Worm (Caenorhabditis elegans) whole organism, L1 larva: ENCODE measurements around the gene cyp-31A2.
A peak's percentile ranks its signal among the peaks of the same experiment; 100 is the strongest.

ENCODE experiments used
- C34B4.2 ChIP-seq: sonication (generic microtip); optimal IDR thresholded peaks from 2 replicates; lab custom pipeline; 2017; ENCODE audit warnings: mild to moderate bottlenecking, missing genetic modification characterization, missing compliant biosample characterization
- Y116A8C.19 ChIP-seq: sonication (generic microtip); optimal IDR thresholded peaks from 2 replicates; lab custom pipeline; 2016; ENCODE audit warnings: missing compliant biosample characterization, missing genetic modification characterization, borderline replicate concordance
- blmp-1 ChIP-seq: fragments of 150-350 bp; optimal IDR thresholded peaks from 2 replicates; lab custom pipeline; 2014; ENCODE audit warnings: missing biosample characterization, missing genetic modification characterization
- ceh-63 ChIP-seq: fragments of 200-800 bp; sonication (Bioruptor generic); optimal IDR thresholded peaks from 2 replicates; lab custom pipeline; 2018; ENCODE audit warnings: mild to moderate bottlenecking, missing genetic modification characterization, missing compliant biosample characterization
- ceh-82 ChIP-seq, 3 experiments: fragments of 150-350 bp in 1 of 3; sonication (generic microtip) in 2 of 3; optimal IDR thresholded peaks; 2 replicates each; lab custom pipeline; 2014 to 2017; ENCODE audit warnings: missing biosample characterization in 3 of 3, missing genetic modification characterization in 3 of 3
- ceh-88 ChIP-seq: fragments of 200-800 bp; sonication (Bioruptor generic); IDR thresholded peaks from 2 replicates; pipeline ENCODE4 v1.3.6; 2022; ENCODE audit warnings: missing genetic modification characterization, missing compliant biosample characterization
- ceh-90 ChIP-seq: sonication (generic microtip); optimal IDR thresholded peaks from 2 replicates; lab custom pipeline; 2016; ENCODE audit warnings: missing genetic modification characterization, missing compliant biosample characterization
- ces-1 ChIP-seq: fragments of 150-350 bp; optimal IDR thresholded peaks from 2 replicates; lab custom pipeline; 2014; ENCODE audit warnings: missing biosample characterization, missing genetic modification reagents, missing genetic modification characterization
- efl-1 ChIP-seq, 4 experiments: fragments of 150-350 bp; optimal IDR thresholded peaks in 3 of 4; peaks in 1 of 4; 1 replicate in 1 of 4; 2 replicates in 3 of 4; lab custom pipeline; 2014; ENCODE audit warnings: missing biosample characterization in 2 of 4, missing genetic modification characterization in 2 of 4, missing genetic modification reagents in 2 of 4
- efl-3 ChIP-seq: fragments of 200-800 bp; sonication (Bioruptor generic); optimal IDR thresholded peaks from 2 replicates; lab custom pipeline; 2018; ENCODE audit warnings: mild to moderate bottlenecking, missing genetic modification characterization, missing compliant biosample characterization
- egl-13 ChIP-seq: sonication (generic microtip); optimal IDR thresholded peaks from 2 replicates; lab custom pipeline; 2016; ENCODE audit warnings: missing genotype, missing genetic modification reagents, missing genetic modification characterization, missing compliant biosample characterization
- egl-27 ChIP-seq, 2 experiments: fragments of 150-350 bp in 1 of 2; sonication (generic microtip); optimal IDR thresholded peaks; 3 replicates each; lab custom pipeline; 2017 to 2018; ENCODE audit warnings: missing biosample characterization in 2 of 2, missing genetic modification characterization in 2 of 2, missing genetic modification reagents in 2 of 2
- elt-2 ChIP-seq: sonication (generic microtip); optimal IDR thresholded peaks from 2 replicates; lab custom pipeline; 2016; ENCODE audit warnings: missing genetic modification characterization, mild to moderate bottlenecking, inconsistent platforms, missing compliant biosample characterization, missing genetic modification reagents
- elt-3 ChIP-seq, 6 experiments: fragments of 150-350 bp in 1 of 6; sonication (generic microtip); optimal IDR thresholded peaks; 2 replicates each; lab custom pipeline; 2017 to 2018; ENCODE audit warnings: missing biosample characterization in 6 of 6, missing genetic modification characterization in 6 of 6, inconsistent platforms in 1 of 6
- fkh-4 ChIP-seq: sonication (generic microtip); optimal IDR thresholded peaks from 2 replicates; lab custom pipeline; 2016; ENCODE audit warnings: missing compliant biosample characterization, missing genetic modification characterization, borderline replicate concordance
- fkh-8 ChIP-seq: sonication (generic microtip); optimal IDR thresholded peaks from 2 replicates; lab custom pipeline; 2016; ENCODE audit warnings: mild to moderate bottlenecking, missing genetic modification characterization, missing compliant biosample characterization
- fos-1 ChIP-seq: fragments of 150-350 bp; optimal IDR thresholded peaks from 2 replicates; lab custom pipeline; 2014; ENCODE audit warnings: missing biosample characterization, missing genetic modification characterization
- hlh-17 ChIP-seq: fragments of 200-800 bp; sonication (Bioruptor generic); optimal IDR thresholded peaks from 2 replicates; lab custom pipeline; 2018; ENCODE audit warnings: missing genetic modification characterization, mild to moderate bottlenecking, missing compliant biosample characterization, moderate library complexity, borderline replicate concordance
- hlh-4 ChIP-seq: sonication (generic microtip); optimal IDR thresholded peaks from 2 replicates; lab custom pipeline; 2016; ENCODE audit warnings: mild to moderate bottlenecking, missing genetic modification characterization, missing compliant biosample characterization
- hpl-2 ChIP-seq: fragments of 150-350 bp; optimal IDR thresholded peaks from 2 replicates; lab custom pipeline; 2014; ENCODE audit warnings: missing biosample characterization, missing genetic modification reagents, missing genetic modification characterization
- jun-1 ChIP-seq: fragments of 150-350 bp; optimal IDR thresholded peaks from 2 replicates; lab custom pipeline; 2014; ENCODE audit warnings: missing biosample characterization, missing genetic modification reagents, missing genetic modification characterization
- lin-14 ChIP-seq: fragments of 200-800 bp; sonication (Bioruptor generic); optimal IDR thresholded peaks from 2 replicates; lab custom pipeline; 2018; ENCODE audit warnings: mild to moderate bottlenecking, missing genetic modification characterization, moderate library complexity, missing compliant biosample characterization
- lin-39 ChIP-seq: fragments of 150-350 bp; optimal IDR thresholded peaks from 2 replicates; lab custom pipeline; 2014; ENCODE audit warnings: missing biosample characterization, missing genetic modification reagents, missing genetic modification characterization
- lsy-2 ChIP-seq, 2 experiments: fragments of 150-350 bp; optimal IDR thresholded peaks; 2 replicates each; lab custom pipeline; 2014; ENCODE audit warnings: missing biosample characterization in 2 of 2, missing genetic modification characterization in 2 of 2
- mab-9 ChIP-seq: fragments of 200-800 bp; sonication (Bioruptor generic); IDR thresholded peaks from 2 replicates; pipeline ENCODE4 v1.3.6; 2022; ENCODE audit warnings: missing genetic modification reagents, missing genetic modification characterization, missing compliant biosample characterization
- mef-2 ChIP-seq: fragments of 150-350 bp; optimal IDR thresholded peaks from 2 replicates; lab custom pipeline; 2014; ENCODE audit warnings: missing biosample characterization, missing genetic modification characterization
- nhr-11 ChIP-seq: fragments of 150-350 bp; optimal IDR thresholded peaks from 2 replicates; lab custom pipeline; 2014; ENCODE audit warnings: missing biosample characterization, missing genetic modification characterization
- nhr-19 ChIP-seq: fragments of 200-800 bp; sonication (Bioruptor generic); conservative IDR thresholded peaks from 2 replicates; pipeline ENCODE4 v1.3.6; 2022; ENCODE audit warnings: missing genetic modification characterization, missing compliant biosample characterization
- nhr-20 ChIP-seq: sonication (generic microtip); optimal IDR thresholded peaks from 2 replicates; lab custom pipeline; 2016; ENCODE audit warnings: mild to moderate bottlenecking, missing genetic modification characterization, missing compliant biosample characterization
- nhr-47 ChIP-seq: sonication (generic microtip); optimal IDR thresholded peaks from 2 replicates; lab custom pipeline; 2016; ENCODE audit warnings: mild to moderate bottlenecking, missing genetic modification characterization, moderate library complexity, missing compliant biosample characterization
- nhr-77 ChIP-seq: fragments of 150-350 bp; optimal IDR thresholded peaks from 2 replicates; lab custom pipeline; 2014; ENCODE audit warnings: missing biosample characterization, missing genetic modification characterization
- nhr-85 ChIP-seq: sonication (generic microtip); peaks from one replicate; lab custom pipeline; 2016; ENCODE audit warnings: missing genetic modification characterization, inconsistent platforms, missing compliant biosample characterization
- nhr-90 ChIP-seq: sonication (generic microtip); optimal IDR thresholded peaks from 2 replicates; lab custom pipeline; 2016; ENCODE audit warnings: mild to moderate bottlenecking, missing genetic modification characterization, missing compliant biosample characterization; ENCODE audit not compliant: poor library complexity
- pag-3 ChIP-seq: sonication (generic microtip); optimal IDR thresholded peaks from 2 replicates; lab custom pipeline; 2017; ENCODE audit warnings: missing genetic modification characterization, mild to moderate bottlenecking, missing compliant biosample characterization, antibody characterized with exemption, borderline replicate concordance; ENCODE audit not compliant: insufficient read depth
- pax-3 ChIP-seq: fragments of 200-800 bp; sonication (Bioruptor generic); optimal IDR thresholded peaks from 2 replicates; lab custom pipeline; 2018; ENCODE audit warnings: mild to moderate bottlenecking, missing genetic modification characterization, moderate library complexity, missing compliant biosample characterization
- skn-1 ChIP-seq: fragments of 150-350 bp; optimal IDR thresholded peaks from 2 replicates; lab custom pipeline; 2014; ENCODE audit warnings: missing biosample characterization, missing genetic modification characterization
- snu-23 ChIP-seq: sonication (generic microtip); optimal IDR thresholded peaks from 2 replicates; lab custom pipeline; 2016; ENCODE audit warnings: missing genetic modification characterization, missing compliant biosample characterization
- sptf-1 ChIP-seq: fragments of 150-350 bp; optimal IDR thresholded peaks from 2 replicates; lab custom pipeline; 2014; ENCODE audit warnings: missing biosample characterization, missing genetic modification characterization
- sup-37 ChIP-seq: fragments of 200-800 bp; sonication (Bioruptor generic); optimal IDR thresholded peaks from 2 replicates; lab custom pipeline; 2018; ENCODE audit warnings: mild to moderate bottlenecking, missing genetic modification characterization, missing compliant biosample characterization
- tlp-1 ChIP-seq: fragments of 150-350 bp; optimal IDR thresholded peaks from 2 replicates; lab custom pipeline; 2014; ENCODE audit warnings: missing biosample characterization, missing genetic modification characterization
- unc-30 ChIP-seq: sonication (generic microtip); optimal IDR thresholded peaks from 2 replicates; lab custom pipeline; 2017; ENCODE audit warnings: missing biosample characterization, missing genetic modification characterization
- vab-15 ChIP-seq: sonication (generic microtip); optimal IDR thresholded peaks from 2 replicates; lab custom pipeline; 2017; ENCODE audit warnings: missing genotype, mild to moderate bottlenecking, missing genetic modification characterization, missing compliant biosample characterization
- ztf-11 ChIP-seq, 2 experiments: sonication (generic microtip); optimal IDR thresholded peaks; 2 replicates each; lab custom pipeline; 2016 to 2017; ENCODE audit warnings: missing genetic modification characterization in 2 of 2, missing biosample characterization in 1 of 2, missing compliant biosample characterization in 1 of 2

The cyp-31A2 gene

ce11 chrIV:11403288-11403991, at the start of gene cyp-31A2, which contains the start of gene memi-3:
TSS of gene cyp-31A2 (plus strand) at chrIV:11403961.
TSS of gene memi-3 (minus strand) at chrIV:11403338.
- no peak for TF ChIP-seq mab-9
- TF ChIP-seq C34B4.2: no peak
- no peak for TF ChIP-seq elt-3 (tag; optimal IDR thresholded peaks at IDR 0.05; lab: Kevin White, UChicago)
- no peak for TF ChIP-seq nhr-11 (tag; lab: Kevin White, UChicago)
- TF ChIP-seq elt-2 (tag; lab: Kevin White, UChicago): no peak
- TF ChIP-seq mef-2 (tag; lab: Kevin White, UChicago): no peak
- TF ChIP-seq ceh-90: no peak
- TF ChIP-seq jun-1 (tag; lab: Kevin White, UChicago): no peak
- TF ChIP-seq egl-13: no peak
- TF ChIP-seq nhr-47 (tag; lab: Kevin White, UChicago): no peak
- no peak for TF ChIP-seq sup-37 (GFP tag; lab: Kevin White, UChicago)
- no peak for TF ChIP-seq tlp-1 (tag; lab: Kevin White, UChicago)
- TF ChIP-seq hlh-17 (GFP tag; lab: Kevin White, UChicago): no peak

DNA sequence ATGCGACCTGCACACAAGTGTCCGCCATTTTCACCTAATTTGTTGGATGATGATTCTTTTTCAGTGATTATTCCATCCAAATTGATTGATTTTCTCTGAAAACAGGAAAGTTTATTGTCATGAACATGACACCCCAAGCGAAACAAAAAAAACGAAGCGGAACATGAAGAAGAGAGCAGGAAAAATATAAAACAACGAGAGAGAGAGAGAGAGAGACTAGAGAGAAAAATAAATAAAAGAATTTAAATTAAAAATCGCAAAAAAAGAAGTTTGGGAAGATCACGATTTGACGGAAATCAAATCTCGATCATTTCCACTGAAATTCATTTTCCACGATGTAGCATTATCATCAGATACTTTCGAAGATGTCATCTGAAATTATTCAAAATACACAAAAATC, 44.0 kb upstream of the cyp-31A2 start, which contains the start of gene klp-12:
Gene klp-12, minus strand, starts transcription at position 101 of the 400 bp plus-strand sequence.
- TF ChIP-seq egl-27 (tag; optimal IDR thresholded peaks at IDR 0.05; lab: Kevin White, UChicago): no peak
- TF ChIP-seq mef-2 (tag; lab: Kevin White, UChicago): no peak
- no peak for TF ChIP-seq fos-1
- no peak for TF ChIP-seq skn-1 (tag; lab: Kevin White, UChicago)

DNA sequence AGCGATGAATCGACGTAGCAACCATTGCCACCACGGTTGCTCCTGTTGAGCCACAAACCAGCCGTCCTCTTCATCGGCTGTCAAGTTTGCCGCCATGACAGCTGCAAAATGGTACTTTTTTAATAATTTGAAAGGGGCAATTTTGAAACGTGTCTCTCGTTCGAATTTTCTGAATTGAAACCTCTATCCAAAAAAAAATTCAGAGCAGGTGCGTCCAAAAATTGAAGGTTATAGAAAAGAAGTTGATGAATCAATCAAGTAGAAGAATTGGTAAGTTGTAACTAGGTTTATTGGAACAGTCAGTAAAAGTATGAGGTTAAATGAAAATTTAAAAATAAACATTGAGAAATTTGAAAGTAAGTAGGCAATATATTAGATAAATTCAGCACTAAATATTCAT, 42.4 kb upstream of the cyp-31A2 start, which contains the start of gene T01G1.4:
Gene T01G1.4, minus strand, starts transcription at position 101 of the 400 bp plus-strand sequence.
- TF ChIP-seq nhr-85: peak; percentile 7
- no peak for TF ChIP-seq ceh-88 (GFP tag; lab: Robert Waterston, UW)
- TF ChIP-seq, all 84 proteins: peak for 1

DNA sequence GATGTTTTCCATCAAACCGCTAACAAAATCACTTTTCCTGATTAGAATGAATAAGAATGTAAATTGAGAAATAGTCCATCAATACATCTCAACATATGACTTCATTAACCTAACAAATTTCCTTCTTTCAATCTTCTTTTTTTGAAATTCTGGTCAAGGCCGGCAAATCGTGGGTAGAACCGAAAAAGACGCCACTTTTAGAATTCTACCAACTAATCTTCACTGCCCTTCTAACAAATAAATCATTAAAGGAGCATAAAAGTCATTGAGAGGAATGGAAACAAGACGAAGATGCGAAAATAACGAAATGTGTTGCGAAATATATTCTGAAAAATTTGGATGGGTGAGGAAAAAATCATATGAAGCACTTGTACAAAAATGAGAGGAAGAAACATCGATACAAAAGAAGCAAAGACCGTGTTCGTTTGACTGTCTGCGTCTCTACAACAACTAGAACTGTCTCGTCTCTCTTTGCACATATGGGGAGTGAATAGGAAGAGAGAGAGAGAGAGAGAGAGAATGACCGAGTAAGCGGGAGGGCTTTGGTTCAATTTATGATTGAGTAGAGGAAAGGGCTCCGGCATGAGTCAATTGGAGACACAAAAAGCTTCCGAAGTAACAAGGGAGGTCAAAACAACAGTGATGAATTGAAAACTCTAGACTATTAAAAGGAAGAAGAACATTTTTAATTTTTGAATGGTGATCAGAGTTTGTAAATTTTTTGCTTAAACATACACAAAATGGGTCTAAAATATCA, 39.8 kb upstream of the cyp-31A2 start:
- TF ChIP-seq fkh-8 (tag; lab: Kevin White, UChicago) (no peak), efl-1 (optimal IDR thresholded peaks at IDR 0.05; lab: Kevin White, UChicago) (peak; percentile 16 to 29), efl-1 (GFP tag; optimal IDR thresholded peaks at IDR 0.05 in 1 of 2; lab: Kevin White, UChicago) (peak in 1 of 2 experiments; percentile 91), sptf-1 (no peak), vab-15 (tag; lab: Kevin White, UChicago) (no peak), ceh-82 (tag; optimal IDR thresholded peaks at IDR 0.05; lab: Kevin White, UChicago) (no peak), blmp-1 (tag; lab: Kevin White, UChicago) (peak; percentile 23), unc-30 (tag; lab: Kevin White, UChicago) (no peak), nhr-85 (peak; percentile 79), fkh-4 (no peak), Y116A8C.19 (no peak), hlh-4 (no peak), lin-14 (peak; percentile 38), nhr-20 (tag; lab: Kevin White, UChicago) (peak; percentile 22), nhr-77 (tag; lab: Kevin White, UChicago) (no peak), nhr-19 (GFP tag; lab: Robert Waterston, UW) (no peak), hpl-2 (GFP tag; lab: Kevin White, UChicago) (peak; percentile 43), C34B4.2 (no peak), nhr-90 (tag; lab: Kevin White, UChicago) (peak; percentile 2), ces-1 (GFP tag; lab: Kevin White, UChicago) (no peak), pax-3 (tag; lab: Kevin White, UChicago) (no peak), pag-3 (tag; lab: Kevin White, UChicago) (no peak), lin-39 (no peak), ceh-90 (no peak), lsy-2 (tag; optimal IDR thresholded peaks at IDR 0.05; lab: Kevin White, UChicago) (no peak), ztf-11 (tag; optimal IDR thresholded peaks at IDR 0.05; lab: Kevin White, UChicago) (no peak), snu-23 (GFP tag; lab: Kevin White, UChicago) (peak; percentile 8), efl-3 (GFP tag; lab: Kevin White, UChicago) (no peak), ceh-63 (GFP tag; lab: Kevin White, UChicago) (no peak)
